Worm (Caenorhabditis elegans) whole organism, L1 larva: Measurements from ENCODE around the gene C30G7.3.

Source experiments
- C16A3.4 ChIP-seq: fragments of 150-350 bp; optimal IDR thresholded peaks from 2 replicates; lab custom pipeline; 2014; ENCODE audit warnings: missing biosample characterization, missing genetic modification characterization
- ceh-8 ChIP-seq: fragments of 200-800 bp; sonication (Bioruptor generic); optimal IDR thresholded peaks from 2 replicates; lab custom pipeline; 2018; ENCODE audit warnings: mild to moderate bottlenecking, missing genetic modification characterization, moderate library complexity, missing compliant biosample characterization
- ceh-82 ChIP-seq, 3 experiments: fragments of 150-350 bp in 1 of 3; sonication (generic microtip) in 2 of 3; optimal IDR thresholded peaks; 2 replicates each; lab custom pipeline; 2014 to 2017; ENCODE audit warnings: missing biosample characterization in 3 of 3, missing genetic modification characterization in 3 of 3
- ceh-90 ChIP-seq: sonication (generic microtip); optimal IDR thresholded peaks from 2 replicates; lab custom pipeline; 2016; ENCODE audit warnings: missing genetic modification characterization, missing compliant biosample characterization
- efl-1 ChIP-seq, 4 experiments: fragments of 150-350 bp; optimal IDR thresholded peaks in 3 of 4; peaks in 1 of 4; 1 replicate in 1 of 4; 2 replicates in 3 of 4; lab custom pipeline; 2014; ENCODE audit warnings: missing biosample characterization in 2 of 4, missing genetic modification characterization in 2 of 4, missing genetic modification reagents in 2 of 4
- egl-27 ChIP-seq, 2 experiments: fragments of 150-350 bp in 1 of 2; sonication (generic microtip); optimal IDR thresholded peaks; 3 replicates each; lab custom pipeline; 2017 to 2018; ENCODE audit warnings: missing biosample characterization in 2 of 2, missing genetic modification characterization in 2 of 2, missing genetic modification reagents in 2 of 2
- elt-2 ChIP-seq: sonication (generic microtip); optimal IDR thresholded peaks from 2 replicates; lab custom pipeline; 2016; ENCODE audit warnings: missing genetic modification characterization, mild to moderate bottlenecking, inconsistent platforms, missing compliant biosample characterization, missing genetic modification reagents
- fkh-10 ChIP-seq: sonication (generic microtip); optimal IDR thresholded peaks from 2 replicates; lab custom pipeline; 2017; ENCODE audit warnings: missing biosample characterization, missing genetic modification reagents, missing genetic modification characterization
- lin-14 ChIP-seq: fragments of 200-800 bp; sonication (Bioruptor generic); optimal IDR thresholded peaks from 2 replicates; lab custom pipeline; 2018; ENCODE audit warnings: mild to moderate bottlenecking, missing genetic modification characterization, moderate library complexity, missing compliant biosample characterization
- lin-35 ChIP-seq, 2 experiments: fragments of 150-350 bp; optimal IDR thresholded peaks; 2 replicates each; lab custom pipeline; 2014; ENCODE audit warnings: missing biosample characterization in 2 of 2, missing genetic modification characterization in 2 of 2, missing genetic modification reagents in 2 of 2
- lin-39 ChIP-seq: fragments of 150-350 bp; optimal IDR thresholded peaks from 2 replicates; lab custom pipeline; 2014; ENCODE audit warnings: missing biosample characterization, missing genetic modification reagents, missing genetic modification characterization
- lir-3 ChIP-seq: sonication (generic microtip); optimal IDR thresholded peaks from 2 replicates; lab custom pipeline; 2016; ENCODE audit warnings: mild to moderate bottlenecking, missing genetic modification characterization, moderate library complexity, missing compliant biosample characterization; ENCODE audit not compliant: poor library complexity
- lsy-2 ChIP-seq, 2 experiments: fragments of 150-350 bp; optimal IDR thresholded peaks; 2 replicates each; lab custom pipeline; 2014; ENCODE audit warnings: missing biosample characterization in 2 of 2, missing genetic modification characterization in 2 of 2
- mab-9 ChIP-seq: fragments of 200-800 bp; sonication (Bioruptor generic); IDR thresholded peaks from 2 replicates; pipeline ENCODE4 v1.3.6; 2022; ENCODE audit warnings: missing genetic modification reagents, missing genetic modification characterization, missing compliant biosample characterization
- mdl-1 ChIP-seq, 2 experiments: fragments of 150-350 bp; optimal IDR thresholded peaks; 2 replicates each; lab custom pipeline; 2014 to 2017; ENCODE audit warnings: missing biosample characterization in 2 of 2, missing genetic modification characterization in 2 of 2, inconsistent platforms in 1 of 2
- mef-2 ChIP-seq: fragments of 150-350 bp; optimal IDR thresholded peaks from 2 replicates; lab custom pipeline; 2014; ENCODE audit warnings: missing biosample characterization, missing genetic modification characterization
- nhr-11 ChIP-seq: fragments of 150-350 bp; optimal IDR thresholded peaks from 2 replicates; lab custom pipeline; 2014; ENCODE audit warnings: missing biosample characterization, missing genetic modification characterization
- nhr-47 ChIP-seq: sonication (generic microtip); optimal IDR thresholded peaks from 2 replicates; lab custom pipeline; 2016; ENCODE audit warnings: mild to moderate bottlenecking, missing genetic modification characterization, moderate library complexity, missing compliant biosample characterization
- nhr-90 ChIP-seq: sonication (generic microtip); optimal IDR thresholded peaks from 2 replicates; lab custom pipeline; 2016; ENCODE audit warnings: mild to moderate bottlenecking, missing genetic modification characterization, missing compliant biosample characterization; ENCODE audit not compliant: poor library complexity
- pqm-1 ChIP-seq: sonication (generic microtip); optimal IDR thresholded peaks from 3 replicates; lab custom pipeline; 2017; ENCODE audit warnings: missing biosample characterization, missing genetic modification characterization
- rnt-1 ChIP-seq: sonication (generic microtip); optimal IDR thresholded peaks from 2 replicates; lab custom pipeline; 2016; ENCODE audit warnings: mild to moderate bottlenecking, missing genetic modification characterization, moderate library complexity, missing compliant biosample characterization
- tbx-2 ChIP-seq: sonication (generic microtip); optimal IDR thresholded peaks from 2 replicates; lab custom pipeline; 2016; ENCODE audit warnings: missing genetic modification characterization, missing compliant biosample characterization
- tlp-1 ChIP-seq: fragments of 150-350 bp; optimal IDR thresholded peaks from 2 replicates; lab custom pipeline; 2014; ENCODE audit warnings: missing biosample characterization, missing genetic modification characterization
- unc-130 ChIP-seq: fragments of 150-350 bp; optimal IDR thresholded peaks from 2 replicates; lab custom pipeline; 2017; ENCODE audit warnings: missing biosample characterization, missing genetic modification characterization, inconsistent platforms
- unc-86 ChIP-seq: sonication (generic microtip); optimal IDR thresholded peaks from 2 replicates; lab custom pipeline; 2016; ENCODE audit warnings: missing genetic modification characterization, missing compliant biosample characterization

C30G7.3 gene

DNA sequence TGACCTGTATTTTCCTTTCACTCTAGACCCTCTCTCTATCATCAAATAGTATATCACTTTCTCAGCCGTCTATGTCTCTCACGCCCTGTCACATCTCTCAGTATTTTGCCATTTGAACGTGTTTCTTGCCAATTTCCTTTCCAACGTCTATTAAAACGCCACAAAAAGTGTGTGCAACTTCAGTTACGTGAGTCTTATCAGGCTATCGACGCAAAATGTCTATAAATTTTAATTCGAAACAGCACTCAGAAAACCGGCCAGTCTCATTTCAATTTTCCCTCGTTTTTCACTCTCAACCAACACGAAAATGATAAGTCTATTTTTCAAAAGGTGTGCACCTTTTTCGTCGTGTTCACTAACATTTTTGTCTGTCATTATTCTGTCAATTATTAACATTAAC lies 49.9 kb downstream of the C30G7.3 start, which contains the start of gene mpst-3:
Gene mpst-3, plus strand, starts transcription at position 91 of the 400 bp plus-strand sequence.
- TF ChIP-seq pqm-1 (tag; lab: Kevin White, UChicago) = peak; percentile 30
- TF ChIP-seq lin-35 (GFP tag; optimal IDR thresholded peaks at IDR 0.05; lab: Kevin White, UChicago) = peak in 1 of 2 experiments; percentile 32
- peak; percentile 37 for TF ChIP-seq lin-14 (GFP tag; lab: Kevin White, UChicago)
- TF ChIP-seq ceh-82 (tag; optimal IDR thresholded peaks at IDR 0.05; lab: Kevin White, UChicago) = peak in 1 of 3 experiments; percentile 11
- no peak for TF ChIP-seq efl-1 (optimal IDR thresholded peaks at IDR 0.05; lab: Kevin White, UChicago)
- peak in 1 of 2 experiments; percentile 89 for TF ChIP-seq efl-1 (GFP tag; optimal IDR thresholded peaks at IDR 0.05 in 1 of 2; lab: Kevin White, UChicago)
- TF ChIP-seq nhr-11 (tag; lab: Kevin White, UChicago) = no peak
- TF ChIP-seq elt-2 = peak; percentile 71
- TF ChIP-seq mdl-1 (tag; optimal IDR thresholded peaks at IDR 0.05; lab: Kevin White, UChicago) = no peak
- peak; percentile 1 for TF ChIP-seq nhr-90 (tag; lab: Kevin White, UChicago)

ce11 chrV:14893355-14894050 lies 52.0 kb downstream of the C30G7.3 start, which contains the start of the genes mpst-2 and H12D21.5:
mpst-2 (minus strand) TSS chrV:14893455.
H12D21.5 (plus strand) TSS chrV:14894000.
- TF ChIP-seq unc-86 (tag; lab: Kevin White, UChicago) (no peak), mef-2 (tag; lab: Kevin White, UChicago) (no peak), unc-130 (tag; lab: Kevin White, UChicago) (no peak), nhr-47 (tag; lab: Kevin White, UChicago) (no peak), egl-27 (tag; optimal IDR thresholded peaks at IDR 0.05; lab: Kevin White, UChicago) (no peak), mdl-1 (tag; optimal IDR thresholded peaks at IDR 0.05; lab: Kevin White, UChicago) (no peak), fkh-10 (GFP tag; lab: Kevin White, UChicago) (no peak), rnt-1 (no peak), lin-39 (no peak), C16A3.4 (tag; lab: Kevin White, UChicago) (no peak), ceh-90 (tag; lab: Kevin White, UChicago) (no peak), ceh-8 (no peak), tbx-2 (tag; lab: Kevin White, UChicago) (no peak), pqm-1 (tag; lab: Kevin White, UChicago) (no peak), tlp-1 (no peak), lir-3 (tag; lab: Kevin White, UChicago) (no peak), mab-9 (GFP tag; lab: Robert Waterston, UW) (no peak), lsy-2 (tag; optimal IDR thresholded peaks at IDR 0.05; lab: Kevin White, UChicago) (no peak)
